Worm (Caenorhabditis elegans): Measurements from ENCODE around the gene F32A5.8.

F32A5.8 gene

ce11 chrII:7280584-7280983 is 24.7 kb downstream of the F32A5.8 start:
- TF ChIP-seq egl-5 (tag; optimal IDR thresholded peaks at IDR 0.05): no peak
- peak; percentile 4 for TF ChIP-seq elt-2 (tag; optimal IDR thresholded peaks at IDR 0.05)
- peak; percentile 20 for TF ChIP-seq fos-1 (tag; optimal IDR thresholded peaks at IDR 0.05)
- TF ChIP-seq jun-1 (tag; optimal IDR thresholded peaks at IDR 0.05): no peak

- TF ChIP-seq R02D3.7 (tag; optimal IDR thresholded peaks at IDR 0.05) (no peak), pha-4 (tag; optimal IDR thresholded peaks at IDR 0.05) (peak; percentile 67)
These were observed 27.2 kb downstream of the F32A5.8 start for ce11 chrII:7283063-7283462.

- TF ChIP-seq zag-1 (tag; optimal IDR thresholded peaks at IDR 0.05): no peak
- no peak for TF ChIP-seq nhr-11 (tag; optimal IDR thresholded peaks at IDR 0.05)
- no peak for TF ChIP-seq ama-1 (optimal IDR thresholded peaks at IDR 0.05)
- no peak for TF ChIP-seq elt-3 (tag; optimal IDR thresholded peaks at IDR 0.05)
- peak; percentile 6 for TF ChIP-seq nhr-43 (tag; optimal IDR thresholded peaks at IDR 0.05; ENCODE audit: poor library complexity, severe bottlenecking)
- peak; percentile 49 for TF ChIP-seq elt-2 (tag; optimal IDR thresholded peaks at IDR 0.05)
These were observed 31.2 kb downstream of the F32A5.8 start for ce11 chrII:7287140-7287539.

- TF ChIP-seq lsy-12 (tag; optimal IDR thresholded peaks at IDR 0.05) (peak; percentile 37), fkh-2 (tag; optimal IDR thresholded peaks at IDR 0.05) (no peak), pha-4 (tag; optimal IDR thresholded peaks at IDR 0.05) (peak; percentile 6), lin-39 (tag; optimal IDR thresholded peaks at IDR 0.05) (no peak), nhr-12 (tag; optimal IDR thresholded peaks at IDR 0.05) (no peak), R02D3.7 (tag; optimal IDR thresholded peaks at IDR 0.05) (no peak), nhr-28 (tag; optimal IDR thresholded peaks at IDR 0.05) (no peak), nhr-76 (tag; optimal IDR thresholded peaks at IDR 0.05) (no peak), ceh-28 (tag; optimal IDR thresholded peaks at IDR 0.05) (no peak), unc-39 (tag; optimal IDR thresholded peaks at IDR 0.05) (no peak), nhr-237 (tag; optimal IDR thresholded peaks at IDR 0.05) (no peak), ama-1 (optimal IDR thresholded peaks at IDR 0.05) (no peak), snpc-4 (tag; optimal IDR thresholded peaks at IDR 0.05) (no peak), mml-1 (tag; optimal IDR thresholded peaks at IDR 0.05) (no peak), nfya-1 (tag; optimal IDR thresholded peaks at IDR 0.05; ENCODE audit: insufficient read depth) (no peak), ztf-4 (tag; optimal IDR thresholded peaks at IDR 0.05) (no peak), jun-1 (tag; optimal IDR thresholded peaks at IDR 0.05) (no peak), ceh-82 (tag; optimal IDR thresholded peaks at IDR 0.05) (no peak), hmg-11 (tag; optimal IDR thresholded peaks at IDR 0.05) (no peak), aly-2 (tag; optimal IDR thresholded peaks at IDR 0.05) (no peak), nhr-11 (tag; optimal IDR thresholded peaks at IDR 0.05) (no peak), mdl-1 (tag; optimal IDR thresholded peaks at IDR 0.05) (no peak), unc-62 (GFP tag; optimal IDR thresholded peaks at IDR 0.05) (peak; percentile 64), elt-2 (tag; optimal IDR thresholded peaks at IDR 0.05) (peak; percentile 41), elt-1 (tag; optimal IDR thresholded peaks at IDR 0.05) (no peak), nhr-23 (tag; optimal IDR thresholded peaks at IDR 0.05) (peak; percentile 96), egl-27 (tag; optimal IDR thresholded peaks at IDR 0.05) (no peak), ceh-16 (tag; optimal IDR thresholded peaks at IDR 0.05) (no peak), elt-3 (tag; optimal IDR thresholded peaks at IDR 0.05) (peak; percentile 49 to 57 (median 50)), zag-1 (tag; optimal IDR thresholded peaks at IDR 0.05) (no peak), nhr-43 (tag; optimal IDR thresholded peaks at IDR 0.05; ENCODE audit: poor library complexity, severe bottlenecking) (peak; percentile 75), lin-15B (tag; optimal IDR thresholded peaks at IDR 0.05) (no peak), nhr-77 (tag; optimal IDR thresholded peaks at IDR 0.05) (no peak), ztf-11 (tag; optimal IDR thresholded peaks at IDR 0.05) (no peak), ceh-9 (tag; optimal IDR thresholded peaks at IDR 0.05) (no peak), egl-5 (tag; optimal IDR thresholded peaks at IDR 0.05) (no peak), pqm-1 (tag; optimal IDR thresholded peaks at IDR 0.05) (no peak), ZK546.5 (tag; optimal IDR thresholded peaks at IDR 0.05) (no peak), daf-12 (tag; optimal IDR thresholded peaks at IDR 0.05) (no peak), fos-1 (tag; optimal IDR thresholded peaks at IDR 0.05) (no peak), skn-1 (tag; optimal IDR thresholded peaks at IDR 0.05) (no peak), nhr-25 (tag; optimal IDR thresholded peaks at IDR 0.05) (peak; percentile 68), fkh-10 (GFP tag; optimal IDR thresholded peaks at IDR 0.05) (no peak), tbx-2 (tag; optimal IDR thresholded peaks at IDR 0.05) (no peak), sea-2 (GFP tag; optimal IDR thresholded peaks at IDR 0.05) (no peak), nhr-67 (tag; optimal IDR thresholded peaks at IDR 0.05) (no peak), eor-1 (tag; optimal IDR thresholded peaks at IDR 0.05) (no peak)
These were observed 31.8 kb downstream of the F32A5.8 start for ce11 chrII:7287709-7288108.
